Fruit fly (Drosophila melanogaster) whole organism, embryonic: ENCODE measurements around the gene CG6149.

Experiments
- Adf1 ChIP-seq: fragments of 200-800 bp; sonication (Bioruptor generic); IDR thresholded peaks from 2 replicates; pipeline ENCODE4 v1.3.6; 2022; ENCODE audit warnings: missing biosample characterization, missing genetic modification characterization
- B-H2 ChIP-seq: fragments of 200-800 bp; sonication (Bioruptor generic); optimal IDR thresholded peaks from 2 replicates; lab custom pipeline; 2018; ENCODE audit warnings: missing biosample characterization, mild to moderate bottlenecking, missing genetic modification characterization
- BtbVII ChIP-seq: fragments of 200-800 bp; sonication (Bioruptor generic); optimal IDR thresholded peaks from 3 replicates; lab custom pipeline; 2017; ENCODE audit warnings: missing biosample characterization, mild to moderate bottlenecking, missing genetic modification characterization
- CG10462 ChIP-seq: fragments of 200-800 bp; sonication (Bioruptor generic); optimal IDR thresholded peaks from 2 replicates; lab custom pipeline; 2016; ENCODE audit warnings: missing biosample characterization, missing genetic modification characterization
- CG11085 ChIP-seq: fragments of 200-800 bp; sonication (Bioruptor generic); IDR thresholded peaks from 2 replicates; pipeline ENCODE4 v1.3.6; 2022; ENCODE audit warnings: missing biosample characterization, missing genetic modification characterization
- CG11696 ChIP-seq: fragments of 200-800 bp; sonication (Bioruptor generic); IDR thresholded peaks from 2 replicates; pipeline ENCODE4 v1.3.6; 2022; ENCODE audit warnings: missing biosample characterization, missing genetic modification characterization
- CG12155 ChIP-seq: fragments of 200-800 bp; sonication (Bioruptor generic); optimal IDR thresholded peaks from 3 replicates; lab custom pipeline; 2016; ENCODE audit warnings: missing biosample characterization, missing genetic modification characterization
- CG12219 ChIP-seq: fragments of 200-800 bp; sonication (Bioruptor generic); optimal IDR thresholded peaks from 3 replicates; lab custom pipeline; 2018; ENCODE audit warnings: missing biosample characterization, mild to moderate bottlenecking, missing genetic modification characterization
- CG12299 ChIP-seq: fragments of 200-800 bp; sonication (Bioruptor generic); optimal IDR thresholded peaks from 2 replicates; lab custom pipeline; 2018; ENCODE audit warnings: missing biosample characterization, mild to moderate bottlenecking, missing genetic modification characterization
- CG15011 ChIP-seq: fragments of 200-800 bp; sonication (Bioruptor generic); optimal IDR thresholded peaks from 3 replicates; lab custom pipeline; 2018; ENCODE audit warnings: missing biosample characterization, mild to moderate bottlenecking, missing genetic modification characterization
- CG1603 ChIP-seq: fragments of 200-800 bp; sonication (Bioruptor generic); optimal IDR thresholded peaks from 2 replicates; lab custom pipeline; 2019; ENCODE audit warnings: missing biosample characterization, mild to moderate bottlenecking, missing genetic modification characterization, moderate library complexity
- CG16815 ChIP-seq: fragments of 200-800 bp; sonication (Bioruptor generic); optimal IDR thresholded peaks from 3 replicates; lab custom pipeline; 2017; ENCODE audit warnings: missing biosample characterization, mild to moderate bottlenecking, missing genetic modification characterization
- CG16863 ChIP-seq: fragments of 200-800 bp; sonication (Bioruptor generic); optimal IDR thresholded peaks from 3 replicates; lab custom pipeline; 2016; ENCODE audit warnings: missing biosample characterization, missing genetic modification characterization
- CG17568 ChIP-seq: fragments of 200-800 bp; sonication (Bioruptor generic); optimal IDR thresholded peaks from 2 replicates; lab custom pipeline; 2018; ENCODE audit warnings: missing biosample characterization, mild to moderate bottlenecking, missing genetic modification characterization, moderate library complexity
- CG18476 ChIP-seq: fragments of 200-800 bp; sonication (Bioruptor generic); optimal IDR thresholded peaks from 2 replicates; lab custom pipeline; 2016; ENCODE audit warnings: missing biosample characterization, mild to moderate bottlenecking, missing genetic modification characterization
- CG18619 ChIP-seq: fragments of 200-800 bp; sonication (Bioruptor generic); optimal IDR thresholded peaks from 3 replicates; lab custom pipeline; 2017; ENCODE audit warnings: missing biosample characterization, mild to moderate bottlenecking, missing genetic modification characterization
- CG32767 ChIP-seq: fragments of 200-800 bp; sonication (Bioruptor generic); IDR thresholded peaks from 2 replicates; pipeline ENCODE4 v1.3.6; 2022; ENCODE audit warnings: missing biosample characterization, missing genetic modification characterization
- CG33213 ChIP-seq: fragments of 200-800 bp; sonication (Bioruptor generic); optimal IDR thresholded peaks from 3 replicates; lab custom pipeline; 2016; ENCODE audit warnings: missing biosample characterization, missing genetic modification characterization
- CG34224 ChIP-seq: fragments of 200-800 bp; sonication (Bioruptor generic); IDR thresholded peaks from 3 replicates; pipeline ENCODE4 v1.3.6; 2022; ENCODE audit warnings: missing biosample characterization, missing genetic modification characterization; ENCODE audit not compliant: partially characterized antibody
- CG43689 ChIP-seq: fragments of 200-800 bp; sonication (Bioruptor generic); IDR thresholded peaks from 2 replicates; pipeline ENCODE4 v1.3.6; 2022; ENCODE audit warnings: missing biosample characterization, missing genetic modification characterization
- CG4707 ChIP-seq: fragments of 200-800 bp; sonication (Bioruptor generic); optimal IDR thresholded peaks from 2 replicates; lab custom pipeline; 2018; ENCODE audit warnings: missing biosample characterization, mild to moderate bottlenecking, missing genetic modification characterization, moderate library complexity
- CG5245 ChIP-seq: fragments of 200-800 bp; sonication (Bioruptor generic); optimal IDR thresholded peaks from 3 replicates; lab custom pipeline; 2016; ENCODE audit warnings: missing biosample characterization, missing genetic modification characterization
- CG6765 ChIP-seq: fragments of 200-800 bp; sonication (Bioruptor generic); optimal IDR thresholded peaks from 3 replicates; lab custom pipeline; 2017; ENCODE audit warnings: missing biosample characterization, mild to moderate bottlenecking, missing genetic modification characterization
- CG7786 ChIP-seq: fragments of 200-800 bp; sonication (Bioruptor generic); optimal IDR thresholded peaks from 2 replicates; lab custom pipeline; 2016; ENCODE audit warnings: missing biosample characterization, missing genetic modification characterization
- CG9727 ChIP-seq: fragments of 200-800 bp; sonication (Bioruptor generic); optimal IDR thresholded peaks from 3 replicates; lab custom pipeline; 2017; ENCODE audit warnings: missing biosample characterization, mild to moderate bottlenecking, missing genetic modification characterization
- CTCF ChIP-seq: fragments of 200-800 bp; sonication (Bioruptor generic); optimal IDR thresholded peaks from 2 replicates; lab custom pipeline; 2017; ENCODE audit warnings: missing biosample characterization, mild to moderate bottlenecking, missing genetic modification characterization, moderate library complexity
- CkIIα-i1 ChIP-seq: fragments of 200-800 bp; sonication (Bioruptor generic); IDR thresholded peaks from 2 replicates; pipeline ENCODE4 v1.3.6; 2022; ENCODE audit warnings: missing biosample characterization, missing genetic modification characterization
- Dip2 ChIP-seq: fragments of 200-800 bp; sonication (Bioruptor generic); IDR thresholded peaks from 2 replicates; pipeline ENCODE4 v1.3.6; 2022; ENCODE audit warnings: missing biosample characterization, missing genetic modification characterization
- Doc3 ChIP-seq: fragments of 200-800 bp; sonication (Bioruptor generic); IDR thresholded peaks from 3 replicates; pipeline ENCODE4 v1.3.6; 2022; ENCODE audit warnings: missing biosample characterization, missing genetic modification characterization; ENCODE audit not compliant: partially characterized antibody
- Dref ChIP-seq: fragments of 200-800 bp; sonication (Bioruptor generic); IDR thresholded peaks from 2 replicates; pipeline ENCODE4 v1.3.6; 2022; ENCODE audit warnings: missing biosample characterization, missing genetic modification characterization
- Hand ChIP-seq: fragments of 200-800 bp; sonication (Bioruptor generic); optimal IDR thresholded peaks from 2 replicates; lab custom pipeline; 2017; ENCODE audit warnings: mild to moderate bottlenecking, missing biosample characterization, missing genetic modification reagents, missing genetic modification characterization
- Hr3 ChIP-seq: fragments of 200-800 bp; sonication (Bioruptor generic); optimal IDR thresholded peaks from 3 replicates; lab custom pipeline; 2016; ENCODE audit warnings: missing biosample characterization, missing genetic modification characterization
- Lpt ChIP-seq: fragments of >200 bp; optimal IDR thresholded peaks from 2 replicates; lab custom pipeline; 2018; ENCODE audit warnings: missing biosample characterization, missing genetic modification characterization
- Mrtf ChIP-seq: fragments of 200-800 bp; sonication (Bioruptor generic); IDR thresholded peaks from 3 replicates; pipeline ENCODE4 v1.3.6; 2022; ENCODE audit warnings: missing biosample characterization, missing genetic modification characterization
- Myb ChIP-seq: fragments of 200-800 bp; sonication (Bioruptor generic); optimal IDR thresholded peaks from 2 replicates; lab custom pipeline; 2016; ENCODE audit warnings: missing biosample characterization, missing genetic modification characterization
- croc ChIP-seq: fragments of 200-800 bp; sonication (Bioruptor generic); conservative IDR thresholded peaks from 3 replicates; pipeline ENCODE4 v1.3.6; 2022; ENCODE audit warnings: missing biosample characterization, missing genetic modification characterization
- dimm ChIP-seq: fragments of 200-800 bp; sonication (Bioruptor generic); IDR thresholded peaks from 2 replicates; pipeline ENCODE4 v1.3.6; 2022; ENCODE audit warnings: missing biosample characterization, missing genetic modification characterization
- disco-r ChIP-seq: fragments of 200-800 bp; sonication (Bioruptor generic); optimal IDR thresholded peaks from 2 replicates; lab custom pipeline; 2016; ENCODE audit warnings: missing biosample characterization, missing genetic modification characterization
- gro ChIP-seq: fragments of 200-800 bp; sonication (Bioruptor generic); optimal IDR thresholded peaks from 2 replicates; lab custom pipeline; 2016; ENCODE audit warnings: missing biosample characterization, missing genetic modification characterization
- insv ChIP-seq, 2 experiments: fragments of 200-800 bp; sonication (Bioruptor generic); optimal IDR thresholded peaks; 3 replicates each; lab custom pipeline; 2016 to 2018; ENCODE audit warnings: missing biosample characterization in 2 of 2, missing genetic modification characterization in 2 of 2
- jigr1 ChIP-seq: fragments of 200-800 bp; sonication (Bioruptor generic); IDR thresholded peaks from 3 replicates; pipeline ENCODE4 v1.3.6; 2022; ENCODE audit warnings: missing biosample characterization, missing genetic modification characterization
- knrl ChIP-seq: fragments of 200-800 bp; sonication (Bioruptor generic); IDR thresholded peaks from 3 replicates; pipeline ENCODE4 v1.3.6; 2022; ENCODE audit warnings: missing biosample characterization, missing genetic modification characterization; ENCODE audit not compliant: partially characterized antibody
- lbe ChIP-seq: fragments of 200-800 bp; sonication (Bioruptor generic); optimal IDR thresholded peaks from 2 replicates; lab custom pipeline; 2016; ENCODE audit warnings: missing biosample characterization, mild to moderate bottlenecking, missing genetic modification characterization
- mam ChIP-seq: fragments of 200-800 bp; sonication (Bioruptor generic); optimal IDR thresholded peaks from 3 replicates; lab custom pipeline; 2016; ENCODE audit warnings: missing biosample characterization, missing genetic modification characterization
- mld ChIP-seq: fragments of 200-800 bp; sonication (Bioruptor generic); IDR thresholded peaks from 3 replicates; pipeline ENCODE4 v1.3.6; 2022; ENCODE audit warnings: missing biosample characterization, missing genetic modification characterization; ENCODE audit not compliant: partially characterized antibody
- salm ChIP-seq: fragments of 200-800 bp; sonication (Bioruptor generic); optimal IDR thresholded peaks from 2 replicates; lab custom pipeline; 2018; ENCODE audit warnings: missing biosample characterization, mild to moderate bottlenecking, missing genetic modification characterization
- tgo ChIP-seq: fragments of 200-800 bp; sonication (Bioruptor generic); IDR thresholded peaks from 3 replicates; pipeline ENCODE4 v1.3.6; 2022; ENCODE audit warnings: missing biosample characterization, missing genetic modification characterization
- tna ChIP-seq: fragments of 200-800 bp; sonication (Bioruptor generic); IDR thresholded peaks from 2 replicates; pipeline ENCODE4 v1.3.6; 2022; ENCODE audit warnings: missing biosample characterization, missing genetic modification characterization; ENCODE audit not compliant: partially characterized antibody
- toy ChIP-seq: fragments of 200-800 bp; sonication (Bioruptor generic); IDR thresholded peaks from 2 replicates; pipeline ENCODE4 v1.3.6; 2022; ENCODE audit warnings: missing biosample characterization, missing genetic modification characterization
- trem ChIP-seq: fragments of 200-800 bp; optimal IDR thresholded peaks from 3 replicates; lab custom pipeline; 2019; ENCODE audit warnings: missing biosample characterization, mild to moderate bottlenecking, missing genetic modification characterization, moderate library complexity
- vnd ChIP-seq: fragments of 200-800 bp; sonication (Bioruptor generic); IDR thresholded peaks from 3 replicates; pipeline ENCODE4 v1.3.6; 2022; ENCODE audit warnings: missing biosample characterization, missing genetic modification characterization; ENCODE audit not compliant: partially characterized antibody
- wek ChIP-seq: fragments of 200-800 bp; sonication (Bioruptor generic); optimal IDR thresholded peaks from 3 replicates; lab custom pipeline; 2018; ENCODE audit warnings: missing biosample characterization, mild to moderate bottlenecking, missing genetic modification characterization, moderate library complexity

The CG6149 gene

DNA sequence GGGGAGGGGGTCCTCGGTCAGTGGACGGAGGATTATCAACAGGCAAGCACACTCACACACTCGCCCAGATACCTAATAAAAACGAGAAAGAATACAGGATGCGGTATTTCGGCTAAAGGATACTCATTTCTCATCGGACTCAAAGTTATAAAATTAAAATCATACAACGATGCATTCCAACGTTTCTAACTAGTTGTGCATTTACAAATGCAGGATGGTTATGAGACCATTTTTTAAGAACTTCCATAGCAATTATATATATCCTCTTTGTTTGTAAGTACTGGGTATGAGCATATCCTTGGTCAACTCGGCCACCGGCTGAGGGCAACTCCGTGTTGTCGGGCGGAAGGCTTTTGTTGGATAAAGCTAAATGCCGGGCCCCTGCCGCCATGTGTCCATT, 33.0 kb downstream of the CG6149 start (continued):
- TF ChIP-seq knrl (GFP tag; lab: Robert Waterston, UW) (no peak), CG11085 (GFP tag; lab: Robert Waterston, UW) (no peak), CG18619 (GFP tag; lab: Kevin White, UChicago) (no peak), Doc3 (no peak), tgo (peak; percentile 58; the same call in 2 of the 3 replicates), lbe (GFP tag; lab: Kevin White, UChicago) (no peak), CTCF (GFP tag; lab: Kevin White, UChicago) (no peak), CG10462 (GFP tag; lab: Kevin White, UChicago) (no peak), insv (GFP tag; optimal IDR thresholded peaks at IDR 0.05; lab: Kevin White, UChicago) (no peak), vnd (no peak), CG16815 (no peak), CG12219 (GFP tag; lab: Kevin White, UChicago) (no peak), CG9727 (GFP tag; lab: Kevin White, UChicago) (peak; percentile 22), B-H2 (GFP tag; lab: Kevin White, UChicago) (no peak), Lpt (GFP tag; lab: Kevin White, UChicago) (no peak), Adf1 (no peak), jigr1 (GFP tag; lab: Robert Waterston, UW) (no peak), CG4707 (GFP tag; lab: Kevin White, UChicago) (no peak), CG43689 (GFP tag; lab: Robert Waterston, UW) (no peak), CG34224 (GFP tag; lab: Robert Waterston, UW) (no peak), CG33213 (GFP tag; lab: Kevin White, UChicago) (no peak), Hand (GFP tag; lab: Kevin White, UChicago) (no peak), CG15011 (GFP tag; lab: Kevin White, UChicago) (no peak), Mrtf (GFP tag; lab: Robert Waterston, UW) (no peak), CG1603 (tag; lab: Kevin White, UChicago) (peak; percentile 1), Dref (GFP tag; lab: Robert Waterston, UW) (no peak), toy (GFP tag; lab: Robert Waterston, UW) (no peak), CG7786 (no peak), disco-r (GFP tag; lab: Kevin White, UChicago) (no peak), mam (GFP tag; lab: Kevin White, UChicago) (peak; percentile 45), CG18476 (no peak), tna (GFP tag; lab: Robert Waterston, UW) (no peak), CkIIα-i1 (GFP tag; lab: Robert Waterston, UW) (no peak), croc (GFP tag; lab: Robert Waterston, UW) (no peak), CG32767 (GFP tag; lab: Robert Waterston, UW) (0 out of 2 replicates have a peak, but pooled peaks have one; percentile 50), Myb (GFP tag; lab: Kevin White, UChicago) (no peak), dimm (GFP tag; lab: Robert Waterston, UW) (no peak), CG5245 (GFP tag; lab: Kevin White, UChicago) (no peak), CG12155 (no peak), CG12299 (tag; lab: Kevin White, UChicago) (no peak), Hr3 (GFP tag; lab: Kevin White, UChicago) (no peak), wek (GFP tag; lab: Kevin White, UChicago) (no peak), trem (tag; lab: Kevin White, UChicago) (no peak), salm (tag; lab: Kevin White, UChicago) (no peak), CG17568 (GFP tag; lab: Kevin White, UChicago) (no peak), CG11696 (GFP tag; lab: Robert Waterston, UW) (no peak), CG6765 (no peak), mld (GFP tag; lab: Robert Waterston, UW) (no peak), gro (no peak), BtbVII (GFP tag; lab: Kevin White, UChicago) (no peak), CG16863 (GFP tag; lab: Kevin White, UChicago) (peak; percentile 11), Dip2 (GFP tag; lab: Robert Waterston, UW) (no peak)
